Fruit fly (Drosophila melanogaster): ENCODE data around the gene CG6983.

The CG6983 gene

dm6 chr3L:8440771-8441549 lies 8.2 kb downstream of the CG6983 start:
- TF ChIP-seq Sp1 (GFP tag; optimal IDR thresholded peaks at IDR 0.05) = peak; percentile 90
- TF ChIP-seq CG32264 (GFP tag; optimal IDR thresholded peaks at IDR 0.05) = peak; percentile 24
- no peak for TF ChIP-seq CrebA (GFP tag; optimal IDR thresholded peaks at IDR 0.05; ENCODE audit: borderline replicate concordance)
- TF ChIP-seq Mio (GFP tag; optimal IDR thresholded peaks at IDR 0.05) = no peak
- no peak for TF ChIP-seq rgr (GFP tag; optimal IDR thresholded peaks at IDR 0.05)
- TF ChIP-seq Hr78 (GFP tag; optimal IDR thresholded peaks at IDR 0.05) = no peak
- peak; percentile 16 for TF ChIP-seq GATAd (GFP tag; optimal IDR thresholded peaks at IDR 0.05)
- peak; percentile 40 for TF ChIP-seq jim (GFP tag; optimal IDR thresholded peaks at IDR 0.05)
- no peak for TF ChIP-seq Hr83 (GFP tag; optimal IDR thresholded peaks at IDR 0.05; ENCODE audit: poor library complexity, severe bottlenecking)
- peak in 1 of 2 experiments; percentile 47 for TF ChIP-seq foxo (GFP tag; optimal IDR thresholded peaks at IDR 0.05)
- TF ChIP-seq Abd-B (GFP tag; optimal IDR thresholded peaks at IDR 0.05) = no peak
- TF ChIP-seq CG9705 (GFP tag; optimal IDR thresholded peaks at IDR 0.05) = peak; percentile 42

dm6 chr3L:8440079-8440478 lies 9.1 kb downstream of the CG6983 start:
- TF ChIP-seq tai (GFP tag; optimal IDR thresholded peaks at IDR 0.05) (no peak), sage (GFP tag; optimal IDR thresholded peaks at IDR 0.05) (no peak), CrebA (GFP tag; optimal IDR thresholded peaks at IDR 0.05; ENCODE audit: borderline replicate concordance) (no peak), CG32264 (GFP tag; optimal IDR thresholded peaks at IDR 0.05) (no peak), Hr78 (GFP tag; optimal IDR thresholded peaks at IDR 0.05) (no peak), Hnf4 (GFP tag; optimal IDR thresholded peaks at IDR 0.05) (no peak), ey (GFP tag; optimal IDR thresholded peaks at IDR 0.05) (no peak), br (GFP tag; optimal IDR thresholded peaks at IDR 0.05) (no peak), Jra (GFP tag; optimal IDR thresholded peaks at IDR 0.05) (no peak), Hr83 (GFP tag; optimal IDR thresholded peaks at IDR 0.05; ENCODE audit: poor library complexity, severe bottlenecking) (no peak), Rel (GFP tag; optimal IDR thresholded peaks at IDR 0.05) (no peak), Rel (tag; optimal IDR thresholded peaks at IDR 0.05) (no peak), lola (GFP tag; optimal IDR thresholded peaks at IDR 0.05) (no peak), dmrt93B (GFP tag; optimal IDR thresholded peaks at IDR 0.05) (no peak), jim (GFP tag; optimal IDR thresholded peaks at IDR 0.05) (no peak)

DNA sequence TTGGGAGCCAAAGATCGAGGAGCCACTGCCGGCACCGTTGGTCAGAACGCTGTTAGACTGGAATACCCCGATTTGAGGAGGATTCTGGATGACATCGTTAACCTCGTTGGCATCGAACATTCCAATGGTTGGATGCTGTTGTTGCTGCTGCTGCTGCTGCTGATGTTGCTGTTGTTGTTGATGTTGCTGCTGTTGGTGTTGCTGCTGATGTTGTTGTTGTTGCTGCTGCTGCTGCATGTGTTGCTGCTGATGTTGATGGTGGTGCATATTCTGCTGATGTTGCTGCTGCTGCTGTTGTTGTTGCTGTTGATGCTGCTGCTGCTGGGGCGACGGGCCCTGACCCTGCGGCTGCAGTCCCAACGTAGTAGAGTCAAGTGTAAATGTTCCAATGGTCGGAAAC lies 11.6 kb downstream of the CG6983 start:
- no peak for TF ChIP-seq CG9705 (GFP tag; optimal IDR thresholded peaks at IDR 0.05)
- TF ChIP-seq Dfd (GFP tag; optimal IDR thresholded peaks at IDR 0.05) = peak; percentile 98

dm6 chr3L:8424831-8425336 lies 24.3 kb downstream of the CG6983 start, which contains the start of gene Cbl:
Cbl (plus strand) TSS chr3L:8424954.
- TF ChIP-seq Dif (GFP tag; optimal IDR thresholded peaks at IDR 0.05; ENCODE audit: partially characterized antibody) (peak; percentile 8), rgr (GFP tag; optimal IDR thresholded peaks at IDR 0.05) (no peak), Vsx2 (GFP tag; optimal IDR thresholded peaks at IDR 0.05; ENCODE audit: partially characterized antibody) (peak; percentile 36), Dfd (GFP tag; optimal IDR thresholded peaks at IDR 0.05) (no peak), h (GFP tag; optimal IDR thresholded peaks at IDR 0.05) (peak; percentile 18), Rel (GFP tag; optimal IDR thresholded peaks at IDR 0.05) (no peak), Rel (tag; optimal IDR thresholded peaks at IDR 0.05) (peak; percentile 12)

dm6 chr3L:8423156-8423555 lies 26.0 kb downstream of the CG6983 start:
- TF ChIP-seq rgr (GFP tag; optimal IDR thresholded peaks at IDR 0.05) = no peak
- no peak for TF ChIP-seq sage (GFP tag; optimal IDR thresholded peaks at IDR 0.05)

DNA sequence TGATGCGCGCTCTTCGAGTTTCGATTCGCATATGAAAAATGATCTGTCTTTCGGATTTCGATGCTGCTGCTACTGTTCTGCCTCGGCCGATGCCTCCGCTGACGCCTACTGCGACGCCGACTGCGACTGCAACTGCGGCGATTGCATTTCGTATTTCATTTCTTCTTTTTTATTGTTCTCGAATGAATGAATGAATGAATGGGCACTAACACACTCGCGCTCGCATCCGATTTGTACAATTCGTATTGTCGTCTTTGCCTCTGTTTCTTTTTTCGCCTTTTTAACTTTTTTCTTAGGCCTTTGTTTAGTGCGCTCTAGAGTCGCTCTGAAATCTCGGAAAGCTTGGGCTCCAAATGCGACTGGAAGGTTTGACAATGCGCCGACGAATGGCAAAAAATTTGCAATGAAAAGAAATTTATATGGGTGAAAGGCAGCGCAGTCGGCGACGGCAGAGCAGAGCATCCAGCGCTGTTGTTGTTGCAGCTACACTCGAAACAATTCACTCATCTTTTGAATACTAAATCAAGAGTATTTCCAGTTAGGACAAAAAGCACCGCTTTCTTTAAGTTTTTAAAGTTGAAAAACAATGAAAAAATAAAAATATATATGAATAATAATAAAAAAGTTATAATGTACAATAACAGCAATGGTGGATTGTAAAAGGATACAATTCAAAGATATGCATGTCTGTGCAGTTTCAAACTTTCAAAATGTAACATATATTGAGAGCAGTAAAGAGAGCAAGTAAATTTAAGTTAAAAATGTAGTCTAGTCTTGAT lies 27.2 kb downstream of the CG6983 start, which contains the start of gene CG32354:
CG32354 (minus strand) TSS at position 398 of the 779 bp plus-strand sequence.
- TF ChIP-seq Mio (GFP tag; optimal IDR thresholded peaks at IDR 0.05) (no peak), h (GFP tag; optimal IDR thresholded peaks at IDR 0.05) (no peak), dmrt93B (GFP tag; optimal IDR thresholded peaks at IDR 0.05) (no peak)
